Worm (Caenorhabditis elegans) whole organism, early embryonic: Measurements from ENCODE around the gene C25E10.8.

Experiments
- B0310.2 ChIP-seq: sonication (generic microtip); optimal IDR thresholded peaks from 2 replicates; lab custom pipeline; 2016; ENCODE audit warnings: mild to moderate bottlenecking, missing genetic modification characterization, missing compliant biosample characterization
- aly-1 ChIP-seq: sonication (generic microtip); optimal IDR thresholded peaks from 2 replicates; lab custom pipeline; 2016; ENCODE audit warnings: missing genetic modification characterization, missing compliant biosample characterization
- ama-1 ChIP-seq: fragments of 150-350 bp; optimal IDR thresholded peaks from 2 replicates; lab custom pipeline; 2014
- ceh-13 ChIP-seq: fragments of 200-800 bp; sonication (Bioruptor generic); optimal IDR thresholded peaks from 2 replicates; lab custom pipeline; 2018; ENCODE audit warnings: mild to moderate bottlenecking, missing genetic modification characterization, missing compliant biosample characterization
- ceh-36 ChIP-seq: sonication (generic microtip); optimal IDR thresholded peaks from 2 replicates; lab custom pipeline; 2016; ENCODE audit warnings: missing genetic modification characterization, inconsistent platforms, missing compliant biosample characterization
- ets-7 ChIP-seq: sonication (generic microtip); optimal IDR thresholded peaks from 2 replicates; lab custom pipeline; 2016; ENCODE audit warnings: missing genotype, missing genetic modification characterization, missing compliant biosample characterization
- hmg-4 ChIP-seq: fragments of 200-800 bp; sonication (Bioruptor generic); optimal IDR thresholded peaks from 2 replicates; lab custom pipeline; 2018; ENCODE audit warnings: mild to moderate bottlenecking, missing genetic modification characterization, missing compliant biosample characterization
- hnd-1 ChIP-seq: sonication (generic microtip); optimal IDR thresholded peaks from 2 replicates; lab custom pipeline; 2016; ENCODE audit warnings: missing genetic modification characterization, missing compliant biosample characterization
- pes-1 ChIP-seq: fragments of 200-800 bp; sonication (Bioruptor generic); IDR thresholded peaks from 2 replicates; pipeline ENCODE4 v1.3.6; 2022; ENCODE audit warnings: missing genetic modification reagents, missing genetic modification characterization, missing compliant biosample characterization
- tbx-37 ChIP-seq: fragments of 200-800 bp; sonication (Bioruptor generic); conservative IDR thresholded peaks from 2 replicates; pipeline ENCODE4 v1.3.6; 2022; ENCODE audit warnings: missing genetic modification reagents, missing genetic modification characterization, missing compliant biosample characterization
- tra-4 ChIP-seq: sonication (generic microtip); optimal IDR thresholded peaks from 2 replicates; lab custom pipeline; 2017; ENCODE audit warnings: missing genetic modification characterization, missing compliant biosample characterization

DNA sequence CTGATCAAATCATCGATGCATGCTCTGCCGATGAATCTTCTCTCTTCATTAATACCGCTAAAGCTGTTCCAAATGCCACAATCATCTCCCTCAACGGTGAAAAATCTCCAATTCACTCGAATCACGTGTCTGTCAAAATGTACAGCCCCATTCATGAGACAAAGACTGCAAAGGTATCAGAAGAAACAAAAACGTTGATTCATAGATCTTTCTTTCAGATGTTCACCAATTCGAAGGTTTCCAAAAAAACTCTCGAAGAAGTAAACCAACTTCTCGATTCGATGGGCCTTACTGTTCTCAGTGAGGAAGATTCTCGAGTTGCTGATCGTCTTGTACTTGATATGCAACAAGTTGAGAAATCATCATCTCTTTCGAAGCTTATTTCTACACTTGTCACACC, 42.8 kb upstream of the C25E10.8 start:
- no peak for TF ChIP-seq ama-1 (lab: Kevin White, UChicago)
- no peak for TF ChIP-seq pes-1 (GFP tag; lab: Robert Waterston, UW)
- TF ChIP-seq hmg-4 = no peak
- TF ChIP-seq ets-7 = no peak
- TF ChIP-seq ceh-36 = no peak
- no peak for TF ChIP-seq aly-1 (tag; lab: Kevin White, UChicago)
- no peak for TF ChIP-seq B0310.2
- no peak for TF ChIP-seq hnd-1
- TF ChIP-seq tra-4 (tag; lab: Kevin White, UChicago) = no peak
- no peak for TF ChIP-seq ceh-13 (GFP tag; lab: Kevin White, UChicago)
- no peak for TF ChIP-seq tbx-37 (GFP tag; lab: Robert Waterston, UW)
